Worm (Caenorhabditis elegans) whole organism, L2 larva: ENCODE data around the gene F38A1.9.

Source experiments
- R02D3.7 ChIP-seq: fragments of 150-350 bp; optimal IDR thresholded peaks from 2 replicates; lab custom pipeline; 2014; ENCODE audit warnings: missing biosample characterization, missing genetic modification characterization
- ama-1 ChIP-seq: fragments of 150-350 bp; optimal IDR thresholded peaks from 2 replicates; lab custom pipeline; 2018; ENCODE audit warnings: inconsistent platforms
- blmp-1 ChIP-seq: sonication (generic microtip); optimal IDR thresholded peaks from 2 replicates; lab custom pipeline; 2017; ENCODE audit warnings: missing genetic modification characterization, mild to moderate bottlenecking, missing compliant biosample characterization, antibody characterized with exemption, moderate library complexity; ENCODE audit not compliant: insufficient read depth
- ceh-82 ChIP-seq: fragments of 150-350 bp; optimal IDR thresholded peaks from 2 replicates; lab custom pipeline; 2014; ENCODE audit warnings: missing biosample characterization, missing genetic modification characterization
- egl-27 ChIP-seq: sonication (generic microtip); optimal IDR thresholded peaks from 3 replicates; lab custom pipeline; 2017; ENCODE audit warnings: missing biosample characterization, missing genetic modification reagents, missing genetic modification characterization
- elt-3 ChIP-seq: sonication (generic microtip); optimal IDR thresholded peaks from 2 replicates; lab custom pipeline; 2017; ENCODE audit warnings: missing biosample characterization, missing genetic modification characterization
- mab-5 ChIP-seq: fragments of 150-350 bp; optimal IDR thresholded peaks from 2 replicates; lab custom pipeline; 2014; ENCODE audit warnings: missing biosample characterization, missing genetic modification characterization
- nhr-10 ChIP-seq: sonication (generic microtip); optimal IDR thresholded peaks from 2 replicates; lab custom pipeline; 2017; ENCODE audit warnings: missing biosample characterization, missing genetic modification characterization
- nhr-11 ChIP-seq: fragments of 150-350 bp; optimal IDR thresholded peaks from 2 replicates; lab custom pipeline; 2014; ENCODE audit warnings: missing biosample characterization, missing genetic modification characterization
- snpc-4 ChIP-seq: fragments of 150-350 bp; optimal IDR thresholded peaks from 2 replicates; lab custom pipeline; 2014; ENCODE audit warnings: missing biosample characterization, missing genetic modification characterization
- unc-62 ChIP-seq: fragments of 150-350 bp; optimal IDR thresholded peaks from 2 replicates; lab custom pipeline; 2014; ENCODE audit warnings: missing biosample characterization, missing genetic modification reagents, missing genetic modification characterization
- ztf-1 ChIP-seq: fragments of 200-800 bp; sonication (Bioruptor generic); conservative IDR thresholded peaks from 2 replicates; pipeline ENCODE4 v1.3.6; 2022; ENCODE audit warnings: missing genetic modification characterization, missing compliant biosample characterization

ce11 chrIV:1221167-1221566 is 24.0 kb downstream of the F38A1.9 start, which contains the start of gene W09G12.10:
- TF ChIP-seq mab-5 = no peak
- no peak for TF ChIP-seq ztf-1 (GFP tag; lab: Robert Waterston, UW)
- TF ChIP-seq unc-62 (GFP tag; lab: Kevin White, UChicago) = no peak
- no peak for TF ChIP-seq nhr-10 (tag; lab: Kevin White, UChicago)
- TF ChIP-seq nhr-11 = no peak
- TF ChIP-seq R02D3.7 (tag; lab: Kevin White, UChicago) = no peak
- TF ChIP-seq egl-27 (tag; lab: Kevin White, UChicago) = no peak
- TF ChIP-seq elt-3 (tag; lab: Kevin White, UChicago) = no peak
- TF ChIP-seq ama-1 (lab: Kevin White, UChicago) = no peak
- TF ChIP-seq ceh-82 (tag; lab: Kevin White, UChicago) = no peak
- no peak for TF ChIP-seq snpc-4 (tag; lab: Kevin White, UChicago)
- TF ChIP-seq blmp-1 (tag; lab: Kevin White, UChicago) = no peak
